Worm (Caenorhabditis elegans) whole organism, L1 larva: ENCODE measurements around the gene Y57G11C.499.

Source experiments
- dsc-1 ChIP-seq: sonication (generic microtip); optimal IDR thresholded peaks from 2 replicates; lab custom pipeline; 2016; ENCODE audit warnings: mild to moderate bottlenecking, missing genetic modification characterization, missing compliant biosample characterization
- elt-2 ChIP-seq: sonication (generic microtip); optimal IDR thresholded peaks from 2 replicates; lab custom pipeline; 2016; ENCODE audit warnings: missing genetic modification characterization, mild to moderate bottlenecking, inconsistent platforms, missing compliant biosample characterization, missing genetic modification reagents
- elt-3 ChIP-seq, 6 experiments: fragments of 150-350 bp in 1 of 6; sonication (generic microtip); optimal IDR thresholded peaks; 2 replicates each; lab custom pipeline; 2017 to 2018; ENCODE audit warnings: missing biosample characterization in 6 of 6, missing genetic modification characterization in 6 of 6, inconsistent platforms in 1 of 6
- irx-1 ChIP-seq: sonication (generic microtip); optimal IDR thresholded peaks from 2 replicates; lab custom pipeline; 2016; ENCODE audit warnings: missing genetic modification characterization, missing compliant biosample characterization
- jun-1 ChIP-seq: fragments of 150-350 bp; optimal IDR thresholded peaks from 2 replicates; lab custom pipeline; 2014; ENCODE audit warnings: missing biosample characterization, missing genetic modification reagents, missing genetic modification characterization
- lin-39 ChIP-seq: fragments of 150-350 bp; optimal IDR thresholded peaks from 2 replicates; lab custom pipeline; 2014; ENCODE audit warnings: missing biosample characterization, missing genetic modification reagents, missing genetic modification characterization
- nhr-76 ChIP-seq: sonication (generic microtip); optimal IDR thresholded peaks from 2 replicates; lab custom pipeline; 2017; ENCODE audit warnings: missing biosample characterization, missing genetic modification characterization
- nhr-77 ChIP-seq: fragments of 150-350 bp; optimal IDR thresholded peaks from 2 replicates; lab custom pipeline; 2014; ENCODE audit warnings: missing biosample characterization, missing genetic modification characterization
- nhr-90 ChIP-seq: sonication (generic microtip); optimal IDR thresholded peaks from 2 replicates; lab custom pipeline; 2016; ENCODE audit warnings: mild to moderate bottlenecking, missing genetic modification characterization, missing compliant biosample characterization; ENCODE audit not compliant: poor library complexity
- pqm-1 ChIP-seq: sonication (generic microtip); optimal IDR thresholded peaks from 3 replicates; lab custom pipeline; 2017; ENCODE audit warnings: missing biosample characterization, missing genetic modification characterization
- rnt-1 ChIP-seq: sonication (generic microtip); optimal IDR thresholded peaks from 2 replicates; lab custom pipeline; 2016; ENCODE audit warnings: mild to moderate bottlenecking, missing genetic modification characterization, moderate library complexity, missing compliant biosample characterization
- sptf-1 ChIP-seq: fragments of 150-350 bp; optimal IDR thresholded peaks from 2 replicates; lab custom pipeline; 2014; ENCODE audit warnings: missing biosample characterization, missing genetic modification characterization
- swsn-7 ChIP-seq: sonication (generic microtip); optimal IDR thresholded peaks from 2 replicates; lab custom pipeline; 2016; ENCODE audit warnings: missing genetic modification characterization, missing compliant biosample characterization
- tbx-2 ChIP-seq: sonication (generic microtip); optimal IDR thresholded peaks from 2 replicates; lab custom pipeline; 2016; ENCODE audit warnings: missing genetic modification characterization, missing compliant biosample characterization

ce11 chrIV:14766382-14766781, 11.6 kb upstream of the Y57G11C.499 start, which contains the start of gene vti-1:
- TF ChIP-seq nhr-77 (no peak), swsn-7 (tag; lab: Kevin White, UChicago) (no peak), sptf-1 (tag; lab: Kevin White, UChicago) (no peak), nhr-90 (no peak), pqm-1 (tag; lab: Kevin White, UChicago) (no peak), lin-39 (tag; lab: Kevin White, UChicago) (no peak), irx-1 (tag; lab: Kevin White, UChicago) (no peak), dsc-1 (tag; lab: Kevin White, UChicago) (no peak), tbx-2 (tag; lab: Kevin White, UChicago) (no peak), nhr-76 (tag; lab: Kevin White, UChicago) (no peak), rnt-1 (tag; lab: Kevin White, UChicago) (no peak), jun-1 (tag; lab: Kevin White, UChicago) (no peak), elt-2 (tag; lab: Kevin White, UChicago) (no peak), elt-3 (tag; optimal IDR thresholded peaks at IDR 0.05; lab: Kevin White, UChicago) (no peak)
